Worm (Caenorhabditis elegans) whole organism, late embryonic: ENCODE results near the gene R02D5.9.
A peak's percentile ranks its signal among the peaks of the same experiment; 100 is the strongest.

Experiments used
- C08G9.2 ChIP-seq: sonication (generic microtip); optimal IDR thresholded peaks from 2 replicates; lab custom pipeline; 2016; ENCODE audit warnings: mild to moderate bottlenecking, missing genetic modification characterization, moderate library complexity, missing compliant biosample characterization
- C38D4.7 ChIP-seq: fragments of 200-800 bp; sonication (Bioruptor generic); optimal IDR thresholded peaks from 2 replicates; lab custom pipeline; 2018; ENCODE audit warnings: mild to moderate bottlenecking, missing genetic modification characterization, moderate library complexity, missing compliant biosample characterization
- K02D7.2 ChIP-seq: sonication (generic microtip); optimal IDR thresholded peaks from 2 replicates; lab custom pipeline; 2017; ENCODE audit warnings: mild to moderate bottlenecking, missing genetic modification characterization, missing compliant biosample characterization
- K09A11.1 ChIP-seq: sonication (generic microtip); optimal IDR thresholded peaks from 2 replicates; lab custom pipeline; 2017; ENCODE audit warnings: antibody characterized with exemption, mild to moderate bottlenecking, missing genetic modification characterization, missing compliant biosample characterization; ENCODE audit not compliant: insufficient read depth
- T23F11.4 ChIP-seq: fragments of 200-800 bp; sonication (Bioruptor generic); optimal IDR thresholded peaks from 2 replicates; lab custom pipeline; 2018; ENCODE audit warnings: mild to moderate bottlenecking, missing genetic modification characterization, missing compliant biosample characterization
- Y22D7AL.16 ChIP-seq: sonication (generic microtip); optimal IDR thresholded peaks from 2 replicates; lab custom pipeline; 2016; ENCODE audit warnings: missing genetic modification characterization, missing compliant biosample characterization
- ahr-1 ChIP-seq: sonication (generic microtip); optimal IDR thresholded peaks from 2 replicates; lab custom pipeline; 2016; ENCODE audit warnings: missing genetic modification characterization, missing compliant biosample characterization
- ceh-14 ChIP-seq: sonication (generic microtip); optimal IDR thresholded peaks from 2 replicates; lab custom pipeline; 2016; ENCODE audit warnings: missing genotype, missing genetic modification characterization, missing compliant biosample characterization
- ceh-6 ChIP-seq: fragments of 200-800 bp; sonication (Bioruptor generic); optimal IDR thresholded peaks from 2 replicates; lab custom pipeline; 2018; ENCODE audit warnings: mild to moderate bottlenecking, missing genetic modification characterization, missing compliant biosample characterization
- ceh-9 ChIP-seq: sonication (generic microtip); optimal IDR thresholded peaks from 2 replicates; lab custom pipeline; 2016; ENCODE audit warnings: mild to moderate bottlenecking, missing genetic modification characterization, inconsistent platforms, missing compliant biosample characterization
- che-1 ChIP-seq: sonication (generic microtip); optimal IDR thresholded peaks from 2 replicates; lab custom pipeline; 2016; ENCODE audit warnings: mild to moderate bottlenecking, missing genetic modification characterization, missing compliant biosample characterization
- elt-2 ChIP-seq: sonication (generic microtip); optimal IDR thresholded peaks from 2 replicates; lab custom pipeline; 2016; ENCODE audit warnings: missing genetic modification reagents, missing genetic modification characterization, missing compliant biosample characterization
- eyg-1 ChIP-seq: sonication (generic microtip); optimal IDR thresholded peaks from 2 replicates; lab custom pipeline; 2016; ENCODE audit warnings: missing genotype, missing genetic modification characterization, missing compliant biosample characterization
- fax-1 ChIP-seq: sonication (generic microtip); optimal IDR thresholded peaks from 2 replicates; lab custom pipeline; 2016; ENCODE audit warnings: missing genotype, missing genetic modification characterization, missing compliant biosample characterization
- gmeb-2 ChIP-seq: sonication (generic microtip); optimal IDR thresholded peaks from 2 replicates; lab custom pipeline; 2016; ENCODE audit warnings: missing genetic modification characterization, inconsistent platforms, missing compliant biosample characterization
- hlh-13 ChIP-seq: fragments of 200-800 bp; sonication (Bioruptor generic); optimal IDR thresholded peaks from 2 replicates; lab custom pipeline; 2018; ENCODE audit warnings: mild to moderate bottlenecking, missing genetic modification characterization, missing compliant biosample characterization
- hlh-15 ChIP-seq: sonication (generic microtip); optimal IDR thresholded peaks from 2 replicates; lab custom pipeline; 2016; ENCODE audit warnings: missing genetic modification characterization, missing compliant biosample characterization
- hlh-30 ChIP-seq: sonication (generic microtip); optimal IDR thresholded peaks from 2 replicates; lab custom pipeline; 2017; ENCODE audit warnings: antibody characterized with exemption, missing genetic modification characterization, missing compliant biosample characterization; ENCODE audit not compliant: insufficient read depth
- hlh-8 ChIP-seq: sonication (generic microtip); optimal IDR thresholded peaks from 2 replicates; lab custom pipeline; 2016; ENCODE audit warnings: missing genotype, missing genetic modification characterization, missing compliant biosample characterization
- lim-6 ChIP-seq: sonication (generic microtip); optimal IDR thresholded peaks from 2 replicates; lab custom pipeline; 2016; ENCODE audit warnings: missing genetic modification characterization, missing compliant biosample characterization
- madf-2 ChIP-seq: sonication (generic microtip); optimal IDR thresholded peaks from 2 replicates; lab custom pipeline; 2017; ENCODE audit warnings: missing genetic modification characterization, missing compliant biosample characterization
- mec-3 ChIP-seq: sonication (generic microtip); optimal IDR thresholded peaks from 2 replicates; lab custom pipeline; 2016; ENCODE audit warnings: borderline replicate concordance, missing genetic modification characterization, missing compliant biosample characterization
- nfya-1 ChIP-seq: sonication (generic microtip); optimal IDR thresholded peaks from 2 replicates; lab custom pipeline; 2017; ENCODE audit warnings: missing genetic modification characterization, mild to moderate bottlenecking, missing compliant biosample characterization, antibody characterized with exemption, moderate library complexity
- npax-4 ChIP-seq: sonication (generic microtip); optimal IDR thresholded peaks from 2 replicates; lab custom pipeline; 2016; ENCODE audit warnings: missing genetic modification characterization, missing compliant biosample characterization
- odd-2 ChIP-seq: sonication (generic microtip); optimal IDR thresholded peaks from 2 replicates; lab custom pipeline; 2017; ENCODE audit warnings: antibody characterized with exemption, mild to moderate bottlenecking, missing genetic modification characterization, missing compliant biosample characterization
- pag-3 ChIP-seq: sonication (generic microtip); optimal IDR thresholded peaks from 2 replicates; lab custom pipeline; 2016; ENCODE audit warnings: missing compliant biosample characterization, missing genetic modification characterization, borderline replicate concordance
- pax-1 ChIP-seq: fragments of 150-350 bp; optimal IDR thresholded peaks from 2 replicates; lab custom pipeline; 2014; ENCODE audit warnings: missing biosample characterization, missing genetic modification characterization
- pha-2 ChIP-seq: sonication (generic microtip); optimal IDR thresholded peaks from 2 replicates; lab custom pipeline; 2017; ENCODE audit warnings: mild to moderate bottlenecking, missing genetic modification characterization, missing compliant biosample characterization
- pha-4 ChIP-seq: fragments of 150-350 bp; optimal IDR thresholded peaks from 2 replicates; lab custom pipeline; 2018; ENCODE audit warnings: missing biosample characterization, missing genetic modification reagents, missing genetic modification characterization
- pqm-1 ChIP-seq: sonication (generic microtip); optimal IDR thresholded peaks from 2 replicates; lab custom pipeline; 2016; ENCODE audit warnings: missing genetic modification characterization, missing compliant biosample characterization
- pros-1 ChIP-seq: fragments of 150-350 bp; optimal IDR thresholded peaks from 2 replicates; lab custom pipeline; 2014; ENCODE audit warnings: missing biosample characterization, missing genetic modification reagents, missing genetic modification characterization
- rnt-1 ChIP-seq: sonication (generic microtip); optimal IDR thresholded peaks from 2 replicates; lab custom pipeline; 2016; ENCODE audit warnings: missing genetic modification characterization, missing compliant biosample characterization
- sox-2 ChIP-seq: fragments of 200-800 bp; sonication (Bioruptor generic); IDR thresholded peaks from 2 replicates; pipeline ENCODE4 v1.3.6; 2022; ENCODE audit warnings: missing genetic modification reagents, missing genetic modification characterization, missing compliant biosample characterization
- sox-4 ChIP-seq: sonication (generic microtip); optimal IDR thresholded peaks from 2 replicates; lab custom pipeline; 2017; ENCODE audit warnings: mild to moderate bottlenecking, missing genetic modification characterization, inconsistent platforms, missing compliant biosample characterization
- tbx-7 ChIP-seq: sonication (generic microtip); optimal IDR thresholded peaks from 2 replicates; lab custom pipeline; 2016; ENCODE audit warnings: missing genotype, missing genetic modification characterization, missing compliant biosample characterization
- unc-55 ChIP-seq: sonication (generic microtip); optimal IDR thresholded peaks from 2 replicates; lab custom pipeline; 2017; ENCODE audit warnings: missing biosample characterization, missing genetic modification reagents, missing genetic modification characterization
- unc-86 ChIP-seq: sonication (generic microtip); optimal IDR thresholded peaks from 2 replicates; lab custom pipeline; 2016; ENCODE audit warnings: missing genetic modification characterization, missing compliant biosample characterization
- zip-5 ChIP-seq: sonication (generic microtip); optimal IDR thresholded peaks from 2 replicates; lab custom pipeline; 2016; ENCODE audit warnings: missing genetic modification characterization, missing compliant biosample characterization
- ztf-16 ChIP-seq: sonication (generic microtip); optimal IDR thresholded peaks from 2 replicates; lab custom pipeline; 2017; ENCODE audit warnings: missing genetic modification characterization, missing compliant biosample characterization

The R02D5.9 gene

DNA sequence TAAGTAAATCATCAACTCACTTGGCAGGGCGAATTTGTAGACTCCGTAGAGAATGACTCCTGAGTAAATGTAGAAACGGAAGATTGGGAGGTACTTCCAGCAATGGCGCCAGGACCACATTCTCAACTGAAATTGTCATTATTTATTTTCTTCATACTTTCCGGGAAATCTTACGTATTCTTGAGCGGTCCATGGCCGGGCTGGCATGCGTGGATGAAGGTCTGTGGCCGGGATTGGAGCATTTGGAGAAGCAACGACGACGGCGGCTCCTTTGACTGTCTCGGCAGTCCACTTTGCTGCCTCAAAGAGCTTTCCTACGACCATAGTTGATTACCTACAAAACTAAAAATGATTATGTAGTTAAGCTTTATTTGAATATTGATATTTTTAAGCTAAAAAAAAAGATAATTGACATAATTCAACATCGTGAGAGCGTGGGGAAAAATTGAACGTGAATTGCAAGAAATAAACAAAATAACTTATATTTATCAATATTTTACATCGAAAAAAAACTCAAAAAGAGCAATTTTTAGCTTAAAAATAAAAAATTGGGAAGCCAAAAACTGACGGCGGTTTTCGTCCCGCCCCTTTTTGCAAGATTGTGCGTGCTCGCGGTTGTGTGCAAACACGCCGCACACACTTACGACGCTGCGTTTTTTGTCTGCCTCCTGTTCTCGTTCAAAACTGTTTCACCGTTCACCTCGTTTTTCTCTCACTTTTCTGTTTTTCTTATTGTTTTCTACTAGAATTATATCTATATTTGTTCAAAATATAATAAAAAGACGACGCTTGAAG is 13.1 kb upstream of the R02D5.9 start, which contains the start of gene ril-1 (continued):
- peak; percentile 37 for TF ChIP-seq che-1 (tag; lab: Kevin White, UChicago)
- no peak for TF ChIP-seq pax-1 (tag; lab: Kevin White, UChicago)
- TF ChIP-seq C38D4.7 (GFP tag; lab: Kevin White, UChicago), result peak; percentile 33
- TF ChIP-seq K09A11.1, result peak; percentile 69
- TF ChIP-seq odd-2, result no peak
- TF ChIP-seq Y22D7AL.16 (tag; lab: Kevin White, UChicago), result no peak
- TF ChIP-seq C08G9.2 (tag; lab: Kevin White, UChicago), result no peak
- peak; percentile 34 for TF ChIP-seq gmeb-2 (tag; lab: Kevin White, UChicago)
- no peak for TF ChIP-seq K02D7.2 (tag; lab: Kevin White, UChicago)
- TF ChIP-seq rnt-1 (tag; lab: Kevin White, UChicago), result no peak
- TF ChIP-seq eyg-1, result peak; percentile 3
- peak; percentile 12 for TF ChIP-seq fax-1 (tag; lab: Kevin White, UChicago)
- TF ChIP-seq hlh-13 (GFP tag; lab: Kevin White, UChicago), result no peak
- TF ChIP-seq hlh-8 (tag; lab: Kevin White, UChicago), result no peak
- no peak for TF ChIP-seq pag-3 (tag; lab: Kevin White, UChicago)
- TF ChIP-seq pros-1, result no peak
- TF ChIP-seq ceh-9 (tag; lab: Kevin White, UChicago), result no peak
- no peak for TF ChIP-seq pqm-1 (tag; lab: Kevin White, UChicago)
- no peak for TF ChIP-seq ceh-6 (GFP tag; lab: Kevin White, UChicago)
- TF ChIP-seq T23F11.4, result peak; percentile 15
- TF ChIP-seq ahr-1, result no peak
- peak; percentile 33 for TF ChIP-seq unc-86 (tag; lab: Kevin White, UChicago)
- TF ChIP-seq npax-4, result peak; percentile 7
- TF ChIP-seq elt-2 (tag; lab: Kevin White, UChicago), result peak; percentile 74
- TF ChIP-seq unc-55 (GFP tag; lab: Kevin White, UChicago), result no peak
- peak; percentile 23 for TF ChIP-seq sox-4 (tag; lab: Kevin White, UChicago)
- no peak for TF ChIP-seq hlh-30 (tag; lab: Kevin White, UChicago)
- TF ChIP-seq, all 69 proteins: peak for 20

DNA sequence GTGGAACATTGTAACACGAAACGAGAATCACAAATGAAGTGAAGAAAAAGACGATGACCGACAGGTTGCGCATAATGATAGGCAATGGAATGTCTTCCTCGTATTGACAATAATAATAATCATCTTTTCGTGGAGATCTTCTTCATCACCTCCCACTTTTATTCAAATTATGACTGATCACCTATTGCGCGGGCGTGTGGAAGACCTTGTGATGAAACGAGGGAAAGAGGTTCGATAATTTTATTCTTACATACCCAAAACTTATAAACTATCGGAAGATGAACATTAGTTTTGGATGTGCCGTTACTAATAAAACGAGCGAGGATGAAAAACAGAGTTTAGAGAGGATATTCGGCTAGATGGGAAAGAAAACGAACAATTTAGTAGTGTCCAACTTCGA is 12.2 kb upstream of the R02D5.9 start, which contains the start of gene C53A5.2:
Gene C53A5.2 (minus strand): TSS at position 101 of the 400 bp plus-strand sequence.
- TF ChIP-seq pha-2 (tag; lab: Kevin White, UChicago) (no peak), lim-6 (tag; lab: Kevin White, UChicago) (no peak), hlh-15 (no peak), zip-5 (tag; lab: Kevin White, UChicago) (no peak), madf-2 (tag; lab: Kevin White, UChicago) (no peak)

DNA sequence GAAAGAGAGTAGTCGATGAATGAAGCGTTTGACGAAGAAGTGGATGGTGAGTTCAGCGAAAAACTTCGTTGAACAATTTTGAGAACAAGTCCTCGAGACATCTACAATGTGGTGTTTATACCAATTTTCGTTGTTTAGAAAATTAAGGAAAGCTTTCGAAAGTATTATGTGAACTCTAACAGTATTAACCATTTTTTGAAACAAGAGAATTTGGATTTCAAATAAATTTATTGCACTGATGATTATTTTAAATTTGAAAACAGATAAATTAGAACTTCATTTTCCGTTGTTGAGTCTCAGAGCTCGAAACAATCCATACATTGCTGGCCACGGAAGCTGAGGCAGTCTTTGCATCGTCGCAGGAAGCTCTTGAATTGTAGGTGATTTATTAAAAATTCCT is 11.6 kb upstream of the R02D5.9 start, which contains the start of gene C53A5.16:
Gene C53A5.16 (minus strand): TSS at position 101 of the 400 bp plus-strand sequence.
- TF ChIP-seq ceh-14, result no peak
- no peak for TF ChIP-seq mec-3 (tag; lab: Kevin White, UChicago)
- no peak for TF ChIP-seq hlh-8 (tag; lab: Kevin White, UChicago)
- TF ChIP-seq nfya-1 (tag; lab: Kevin White, UChicago), result no peak
- TF ChIP-seq che-1 (tag; lab: Kevin White, UChicago), result no peak
- TF ChIP-seq, all 69 proteins: peak for 0

DNA sequence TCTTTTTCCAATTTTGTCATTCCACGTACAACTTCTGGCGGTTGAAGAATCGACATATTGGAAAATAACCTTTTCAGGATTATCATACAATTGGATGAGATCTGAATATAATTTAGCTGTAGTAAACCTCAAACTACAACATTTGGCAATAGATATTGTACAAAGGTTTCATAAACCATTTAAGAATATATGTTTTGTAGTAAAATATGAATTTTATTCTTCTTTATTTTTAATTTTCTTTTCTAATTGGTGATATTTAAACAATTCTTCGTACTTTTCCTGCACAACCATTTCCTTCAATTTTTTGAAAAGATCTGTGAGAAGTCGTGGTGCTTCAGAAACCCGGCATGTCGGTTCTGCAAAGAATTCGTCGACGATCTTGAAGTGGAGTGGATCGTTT is 10.1 kb upstream of the R02D5.9 start, which contains the start of gene C53A5.17:
Gene C53A5.17 (minus strand): TSS at position 101 of the 400 bp plus-strand sequence.
- TF ChIP-seq zip-5 (tag; lab: Kevin White, UChicago) (no peak), sox-2 (GFP tag; lab: Robert Waterston, UW) (no peak), pha-4 (tag; lab: Kevin White, UChicago) (no peak), madf-2 (tag; lab: Kevin White, UChicago) (no peak), ztf-16 (no peak), C38D4.7 (GFP tag; lab: Kevin White, UChicago) (no peak), hlh-15 (no peak), odd-2 (no peak), hlh-8 (tag; lab: Kevin White, UChicago) (no peak), ceh-6 (GFP tag; lab: Kevin White, UChicago) (no peak), pag-3 (tag; lab: Kevin White, UChicago) (no peak), eyg-1 (no peak), tbx-7 (tag; lab: Kevin White, UChicago) (no peak)
